Worm (Caenorhabditis elegans): Measurements from ENCODE around the gene C49C8.6.

The C49C8.6 gene

DNA sequence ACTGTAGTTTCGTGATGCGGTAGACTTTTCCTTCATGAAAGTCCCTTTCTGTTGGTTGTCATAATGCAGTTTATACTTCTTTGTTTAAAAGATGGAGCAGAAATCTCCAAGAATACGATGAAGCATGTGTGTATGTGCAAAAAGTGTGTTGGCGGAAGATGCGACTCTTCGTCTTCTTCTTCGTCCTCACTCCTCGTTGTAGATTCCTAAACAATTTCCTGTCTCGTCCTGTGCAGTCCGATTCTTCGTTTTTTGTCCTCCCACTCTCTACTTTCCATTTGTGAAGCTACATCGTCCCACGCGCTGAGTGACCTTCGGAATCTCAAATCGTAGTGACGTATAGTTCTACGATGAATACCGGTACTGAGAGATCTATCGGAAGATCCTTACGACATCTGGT lies 29.8 kb downstream of the C49C8.6 start:
- TF ChIP-seq R02D3.7 (tag; optimal IDR thresholded peaks at IDR 0.05) (no peak), gmeb-1 (tag; optimal IDR thresholded peaks at IDR 0.05) (no peak), mbf-1 (tag; optimal IDR thresholded peaks at IDR 0.05) (no peak), nhr-129 (tag; optimal IDR thresholded peaks at IDR 0.05) (no peak), egl-27 (tag; optimal IDR thresholded peaks at IDR 0.05) (no peak), elt-3 (tag; optimal IDR thresholded peaks at IDR 0.05) (no peak), lin-39 (tag; optimal IDR thresholded peaks at IDR 0.05) (no peak), lsy-2 (tag; optimal IDR thresholded peaks at IDR 0.05) (no peak), mdl-1 (tag; optimal IDR thresholded peaks at IDR 0.05) (no peak), nhr-11 (tag; optimal IDR thresholded peaks at IDR 0.05) (no peak), zag-1 (tag; optimal IDR thresholded peaks at IDR 0.05) (no peak), peb-1 (tag; optimal IDR thresholded peaks at IDR 0.05) (no peak), mab-5 (tag; optimal IDR thresholded peaks at IDR 0.05) (no peak), ceh-16 (tag; optimal IDR thresholded peaks at IDR 0.05) (no peak), blmp-1 (tag; optimal IDR thresholded peaks at IDR 0.05; ENCODE audit: insufficient read depth) (no peak), lin-13 (GFP tag; optimal IDR thresholded peaks at IDR 0.05) (no peak)

DNA sequence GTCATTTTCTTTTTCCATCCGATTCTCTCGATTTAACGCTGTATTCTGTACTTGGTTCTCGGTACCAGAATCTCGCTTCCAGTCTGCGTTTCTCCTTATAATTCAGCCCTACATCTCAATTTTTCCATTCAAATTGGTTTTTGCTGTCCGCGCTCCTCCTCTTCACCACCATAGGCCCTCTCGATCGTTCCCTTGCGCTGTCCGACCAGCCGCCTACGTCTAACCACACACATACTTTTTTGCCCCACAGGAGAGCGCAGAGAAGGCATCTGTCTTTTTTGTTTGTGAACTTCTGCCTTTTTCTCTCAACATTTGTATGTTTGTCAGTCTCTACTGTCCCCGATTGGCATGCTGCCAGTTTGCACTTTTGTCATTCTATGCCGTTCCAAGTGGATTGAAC lies 30.7 kb downstream of the C49C8.6 start, which contains the start of gene F42A9.11:
F42A9.11 (plus strand) TSS at position 310 of the 400 bp plus-strand sequence.
- no peak for TF ChIP-seq skn-1 (tag; optimal IDR thresholded peaks at IDR 0.05)
- TF ChIP-seq nhr-129 (tag; optimal IDR thresholded peaks at IDR 0.05): peak; percentile 55
- TF ChIP-seq sem-4 (tag; optimal IDR thresholded peaks at IDR 0.05): peak; percentile 19
- no peak for TF ChIP-seq unc-39 (tag; optimal IDR thresholded peaks at IDR 0.05)
- peak; percentile 55 for TF ChIP-seq sma-3 (GFP tag; optimal IDR thresholded peaks at IDR 0.05)
- TF ChIP-seq zag-1 (tag; optimal IDR thresholded peaks at IDR 0.05): no peak
- peak; percentile 4 for TF ChIP-seq sma-9 (GFP tag; optimal IDR thresholded peaks at IDR 0.05)
- no peak for TF ChIP-seq sma-9 (tag; optimal IDR thresholded peaks at IDR 0.05)
- TF ChIP-seq blmp-1 (tag; optimal IDR thresholded peaks at IDR 0.05; ENCODE audit: insufficient read depth): peak; percentile 53
- TF ChIP-seq lsy-2 (tag; optimal IDR thresholded peaks at IDR 0.05): peak in 1 of 2 experiments; percentile 1
- peak; percentile 50 for TF ChIP-seq nhr-25 (tag; optimal IDR thresholded peaks at IDR 0.05)
- no peak for TF ChIP-seq gmeb-1 (tag; optimal IDR thresholded peaks at IDR 0.05)
- peak; percentile 61 for TF ChIP-seq F13H6.1 (tag; optimal IDR thresholded peaks at IDR 0.05)
- TF ChIP-seq C34F6.9 (tag; optimal IDR thresholded peaks at IDR 0.05): peak; percentile 46
- peak; percentile 57 for TF ChIP-seq fos-1 (tag; optimal IDR thresholded peaks at IDR 0.05)
- peak; percentile 16 for TF ChIP-seq egl-27 (tag; optimal IDR thresholded peaks at IDR 0.05)

DNA sequence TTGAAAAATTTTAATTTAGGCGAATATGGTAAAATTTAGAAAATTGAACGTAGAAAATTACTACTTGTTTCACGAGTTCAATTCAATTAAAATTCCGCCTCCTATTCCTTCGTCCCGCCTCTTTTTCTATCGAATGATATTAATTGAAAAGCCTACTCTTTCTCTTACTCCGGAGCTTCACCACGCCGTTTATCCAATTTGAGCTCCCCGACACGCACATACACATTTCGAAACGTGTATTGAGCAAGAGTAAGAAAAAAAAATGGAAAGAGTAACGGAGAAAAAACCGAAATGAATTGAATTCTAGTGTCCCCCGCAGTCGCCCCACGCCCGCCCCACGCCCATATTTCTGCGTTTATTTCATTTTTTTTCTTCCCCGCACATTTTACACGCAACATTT lies 31.7 kb downstream of the C49C8.6 start:
- peak; percentile 7 for TF ChIP-seq C34F6.9 (tag; optimal IDR thresholded peaks at IDR 0.05)
- TF ChIP-seq unc-55 (GFP tag; optimal IDR thresholded peaks at IDR 0.05): no peak

DNA sequence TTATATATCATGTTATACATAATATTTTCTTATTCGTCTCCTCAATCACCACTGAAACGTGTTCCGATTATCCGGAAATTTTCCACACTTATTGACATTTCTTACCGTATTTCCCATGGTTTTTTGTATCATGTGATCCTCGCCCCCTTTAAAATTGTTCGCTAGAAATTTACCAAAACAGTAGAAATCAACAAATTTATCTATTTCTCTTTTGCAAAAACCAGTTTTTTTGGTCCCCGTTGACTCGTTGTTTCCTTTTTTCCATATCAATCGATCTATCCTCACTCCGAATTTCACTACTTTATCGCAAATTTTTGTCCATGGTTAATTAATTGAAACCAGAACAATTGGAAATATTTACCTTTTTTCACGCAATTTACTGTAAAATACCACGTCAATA lies 32.3 kb downstream of the C49C8.6 start:
- TF ChIP-seq elt-3 (tag; optimal IDR thresholded peaks at IDR 0.05): no peak
- no peak for TF ChIP-seq ceh-16 (tag; optimal IDR thresholded peaks at IDR 0.05)
- TF ChIP-seq nhr-237 (tag; optimal IDR thresholded peaks at IDR 0.05): no peak
- TF ChIP-seq nhr-77 (tag; optimal IDR thresholded peaks at IDR 0.05): no peak
- no peak for TF ChIP-seq unc-55 (GFP tag; optimal IDR thresholded peaks at IDR 0.05)
- no peak for TF ChIP-seq lin-39 (tag; optimal IDR thresholded peaks at IDR 0.05)
- no peak for TF ChIP-seq lsy-2 (tag; optimal IDR thresholded peaks at IDR 0.05)
- TF ChIP-seq ztf-4 (tag; optimal IDR thresholded peaks at IDR 0.05): no peak
- TF ChIP-seq peb-1 (tag; optimal IDR thresholded peaks at IDR 0.05): no peak

DNA sequence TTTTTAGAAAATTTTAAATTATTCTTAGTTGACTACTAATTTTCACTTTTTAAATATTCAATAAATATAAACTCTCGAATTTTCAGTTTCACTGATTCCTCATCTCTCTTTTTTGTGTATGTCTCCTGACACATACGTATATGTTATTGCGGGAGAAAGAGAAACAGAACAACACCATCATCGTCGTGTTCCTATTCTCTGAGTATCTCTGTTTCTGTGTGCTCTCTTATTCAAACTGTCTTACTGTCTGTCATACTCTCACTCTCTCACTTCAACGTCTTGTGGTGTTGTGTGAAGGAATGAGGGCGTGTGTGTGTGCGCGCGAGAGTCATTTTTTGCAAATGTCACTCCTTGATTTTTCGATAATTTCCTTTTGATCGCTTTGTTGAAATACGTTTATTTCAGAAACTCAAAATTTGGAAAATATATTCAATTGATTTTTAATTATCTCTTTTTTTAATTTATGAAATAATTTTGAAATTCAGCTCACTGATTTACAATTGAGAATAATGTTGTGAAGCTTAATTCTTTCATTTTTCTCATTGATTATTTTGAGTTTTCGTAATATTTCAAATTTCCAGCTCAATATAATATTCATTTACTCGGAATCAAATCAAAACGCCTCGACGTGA lies 37.8 kb downstream of the C49C8.6 start, which contains the start of gene lin-49:
lin-49 (plus strand) TSS at position 582 of the 632 bp plus-strand sequence.
- peak; percentile 15 for TF ChIP-seq gmeb-1 (tag; optimal IDR thresholded peaks at IDR 0.05)
- peak; percentile 60 for TF ChIP-seq nhr-21 (tag; optimal IDR thresholded peaks at IDR 0.05)
- peak; percentile 74 for TF ChIP-seq nhr-25 (tag; optimal IDR thresholded peaks at IDR 0.05)
- no peak for TF ChIP-seq ZK546.5 (tag; optimal IDR thresholded peaks at IDR 0.05)
- TF ChIP-seq egl-27 (tag; optimal IDR thresholded peaks at IDR 0.05): peak; percentile 33
- peak; percentile 71 for TF ChIP-seq F13H6.1 (tag; optimal IDR thresholded peaks at IDR 0.05)
- no peak for TF ChIP-seq nhr-77 (tag; optimal IDR thresholded peaks at IDR 0.05)
- TF ChIP-seq mdl-1 (tag; optimal IDR thresholded peaks at IDR 0.05): no peak
- peak; percentile 78 for TF ChIP-seq blmp-1 (tag; optimal IDR thresholded peaks at IDR 0.05; ENCODE audit: insufficient read depth)
- no peak for TF ChIP-seq ceh-82 (tag; optimal IDR thresholded peaks at IDR 0.05)
- TF ChIP-seq elt-1 (tag; optimal IDR thresholded peaks at IDR 0.05): no peak
- TF ChIP-seq unc-55 (GFP tag; optimal IDR thresholded peaks at IDR 0.05): peak; percentile 79
- TF ChIP-seq sma-9 (GFP tag; optimal IDR thresholded peaks at IDR 0.05): peak; percentile 81
- no peak for TF ChIP-seq sma-9 (tag; optimal IDR thresholded peaks at IDR 0.05)
- TF ChIP-seq ztf-1 (GFP tag; conservative IDR thresholded peaks at IDR 0.05): no peak
- TF ChIP-seq lsy-2 (tag; optimal IDR thresholded peaks at IDR 0.05): peak in 1 of 2 experiments; percentile 78
- no peak for TF ChIP-seq ama-1 (optimal IDR thresholded peaks at IDR 0.05)
- TF ChIP-seq fos-1 (tag; optimal IDR thresholded peaks at IDR 0.05): peak; percentile 90
- TF ChIP-seq ceh-16 (tag; optimal IDR thresholded peaks at IDR 0.05): no peak
- no peak for TF ChIP-seq lin-11 (tag; optimal IDR thresholded peaks at IDR 0.05)
- TF ChIP-seq zag-1 (tag; optimal IDR thresholded peaks at IDR 0.05): no peak
- TF ChIP-seq sem-4 (tag; optimal IDR thresholded peaks at IDR 0.05): peak; percentile 44
- peak; percentile 89 for TF ChIP-seq nhr-129 (tag; optimal IDR thresholded peaks at IDR 0.05)
- no peak for TF ChIP-seq aly-2 (tag; optimal IDR thresholded peaks at IDR 0.05)
- no peak for TF ChIP-seq nhr-11 (tag; optimal IDR thresholded peaks at IDR 0.05)
- TF ChIP-seq lin-13 (GFP tag; optimal IDR thresholded peaks at IDR 0.05): peak; percentile 57
- no peak for TF ChIP-seq nhr-23 (tag; optimal IDR thresholded peaks at IDR 0.05)
- TF ChIP-seq crh-2 (tag; optimal IDR thresholded peaks at IDR 0.05): peak; percentile 84
- TF ChIP-seq ztf-4 (tag; optimal IDR thresholded peaks at IDR 0.05): no peak
- no peak for TF ChIP-seq Y55F3AM.14 (GFP tag; optimal IDR thresholded peaks at IDR 0.05)
